Fruit fly (Drosophila melanogaster) whole organism, adult: Measurements from ENCODE around the gene ArgRS.

ENCODE experiments used
- CG11617 ChIP-seq: fragments of 200-800 bp; sonication (Bioruptor generic); optimal IDR thresholded peaks from 2 replicates; lab custom pipeline; 2017; ENCODE audit warnings: mild to moderate bottlenecking, missing biosample characterization, missing genetic modification reagents, missing genetic modification characterization
- CG12768 ChIP-seq: fragments of 200-800 bp; sonication (Bioruptor generic); optimal IDR thresholded peaks from 2 replicates; lab custom pipeline; 2017; ENCODE audit warnings: missing biosample characterization, missing genetic modification characterization, mild to moderate bottlenecking, moderate library complexity, missing genetic modification reagents
- CG33017 ChIP-seq: fragments of 200-800 bp; sonication (Bioruptor generic); optimal IDR thresholded peaks from 2 replicates; lab custom pipeline; 2018; ENCODE audit warnings: missing biosample characterization, mild to moderate bottlenecking, missing genetic modification characterization, moderate library complexity
- CG7045 ChIP-seq: fragments of 200-800 bp; sonication (Bioruptor generic); optimal IDR thresholded peaks from 2 replicates; lab custom pipeline; 2017; ENCODE audit warnings: missing biosample characterization, mild to moderate bottlenecking, missing genetic modification characterization
- CG7101 ChIP-seq: fragments of 200-800 bp; sonication (Bioruptor generic); optimal IDR thresholded peaks from 2 replicates; lab custom pipeline; 2018; ENCODE audit warnings: missing biosample characterization, mild to moderate bottlenecking, missing genetic modification characterization, moderate library complexity
- Hr96 ChIP-seq: fragments of 200-800 bp; sonication (Bioruptor generic); optimal IDR thresholded peaks from 2 replicates; lab custom pipeline; 2016; ENCODE audit warnings: missing biosample characterization, missing genetic modification characterization
- bab1 ChIP-seq: fragments of 200-800 bp; sonication (Bioruptor generic); optimal IDR thresholded peaks from 3 replicates; lab custom pipeline; 2019; ENCODE audit warnings: missing biosample characterization, mild to moderate bottlenecking, missing genetic modification characterization, moderate library complexity
- cic ChIP-seq: fragments of 200-800 bp; sonication (Bioruptor generic); optimal IDR thresholded peaks from 2 replicates; lab custom pipeline; 2017; ENCODE audit warnings: missing biosample characterization, mild to moderate bottlenecking, missing genetic modification characterization, moderate library complexity
- kay ChIP-seq: fragments of 200-800 bp; sonication (Bioruptor generic); peaks from one replicate; lab custom pipeline; 2016; ENCODE audit warnings: missing biosample characterization, missing genetic modification characterization, borderline replicate concordance
- ovo ChIP-seq: fragments of 200-800 bp; sonication (Bioruptor generic); optimal IDR thresholded peaks from 2 replicates; lab custom pipeline; 2016; ENCODE audit warnings: missing biosample characterization, missing genetic modification characterization

- TF ChIP-seq Hr96 (GFP tag; lab: Kevin White, UChicago) (no peak), CG7101 (peak; percentile 64), cic (GFP tag; lab: Kevin White, UChicago) (no peak), CG12768 (GFP tag; lab: Kevin White, UChicago) (no peak), bab1 (peak; percentile 19), kay (GFP tag; lab: Kevin White, UChicago) (no peak), CG11617 (GFP tag; lab: Kevin White, UChicago) (peak; percentile 46), ovo (no peak), CG7045 (GFP tag; lab: Kevin White, UChicago) (no peak), CG33017 (tag; lab: Kevin White, UChicago) (peak; percentile 6)
Observed at dm6 chrX:15891606-15892345, 47.8 kb upstream of the ArgRS start, which contains the start of gene shi.
